Worm (Caenorhabditis elegans): Measurements from ENCODE around the gene nas-17.

- TF ChIP-seq him-1 (tag; optimal IDR thresholded peaks at IDR 0.05) (no peak), dao-5 (tag; optimal IDR thresholded peaks at IDR 0.05) (no peak), W03F9.2 (tag; optimal IDR thresholded peaks at IDR 0.05) (no peak)
Measured at ce11 chrV:11443503-11443902, 44.8 kb downstream of the nas-17 start, which contains the start of gene F57B7.2.

Data from whole organism, L4/young adult.